Worm (Caenorhabditis elegans) whole organism, L4 larva: ENCODE results near the gene lro-1.
A peak's percentile ranks its signal among the peaks of the same experiment; 100 is the strongest.

Experiments used
- F10B5.3 ChIP-seq: sonication (generic microtip); optimal IDR thresholded peaks from 2 replicates; lab custom pipeline; 2016; ENCODE audit warnings: mild to moderate bottlenecking, missing genetic modification characterization, missing compliant biosample characterization
- F37D6.2 ChIP-seq: sonication (generic microtip); optimal IDR thresholded peaks from 2 replicates; lab custom pipeline; 2016; ENCODE audit warnings: mild to moderate bottlenecking, missing genetic modification characterization, missing compliant biosample characterization
- T20F7.1 ChIP-seq: fragments of 200-800 bp; sonication (Bioruptor generic); optimal IDR thresholded peaks from 2 replicates; lab custom pipeline; 2018; ENCODE audit warnings: mild to moderate bottlenecking, missing genetic modification characterization, missing compliant biosample characterization
- Y48G9A.11 ChIP-seq: fragments of 200-800 bp; sonication (Bioruptor generic); IDR thresholded peaks from 2 replicates; pipeline ENCODE4 v1.3.6; 2022; ENCODE audit warnings: missing genetic modification reagents, missing genetic modification characterization, missing compliant biosample characterization
- aha-1 ChIP-seq: fragments of 150-350 bp; peaks from one replicate; lab custom pipeline; 2014; ENCODE audit warnings: missing biosample characterization, missing genetic modification characterization
- ceh-20 ChIP-seq: fragments of 200-800 bp; sonication (Bioruptor generic); IDR thresholded peaks from 2 replicates; pipeline ENCODE4 v1.3.6; 2022; ENCODE audit warnings: missing genetic modification reagents, missing genetic modification characterization, missing compliant biosample characterization
- ceh-28 ChIP-seq: fragments of 150-350 bp; optimal IDR thresholded peaks from 2 replicates; lab custom pipeline; 2014; ENCODE audit warnings: missing biosample characterization, missing genetic modification reagents, missing genetic modification characterization
- ceh-62 ChIP-seq: sonication (generic microtip); optimal IDR thresholded peaks from 2 replicates; lab custom pipeline; 2017; ENCODE audit warnings: missing biosample characterization, missing genetic modification characterization
- ctbp-1 ChIP-seq: fragments of 200-800 bp; sonication (Bioruptor generic); IDR thresholded peaks from 2 replicates; pipeline ENCODE4 v1.3.6; 2022; ENCODE audit warnings: missing genetic modification reagents, missing genetic modification characterization, missing compliant biosample characterization
- daf-16 ChIP-seq, 3 experiments: sonication (generic microtip); optimal IDR thresholded peaks; 2 replicates each; lab custom pipeline; 2016 to 2017; ENCODE audit warnings: missing genetic modification characterization in 3 of 3, missing genetic modification reagents in 3 of 3, mild to moderate bottlenecking in 2 of 3, missing compliant biosample characterization in 2 of 3, missing biosample characterization in 1 of 3, moderate library complexity in 1 of 3
- daf-8 ChIP-seq: fragments of 200-800 bp; sonication (Bioruptor generic); IDR thresholded peaks from 2 replicates; pipeline ENCODE4 v1.3.6; 2022; ENCODE audit warnings: missing genetic modification characterization, missing compliant biosample characterization
- dmd-6 ChIP-seq: fragments of 200-800 bp; sonication (Bioruptor generic); IDR thresholded peaks from 2 replicates; pipeline ENCODE4 v1.3.6; 2022; ENCODE audit warnings: missing genetic modification reagents, missing genetic modification characterization, missing compliant biosample characterization
- dmd-8 ChIP-seq: fragments of 200-800 bp; sonication (Bioruptor generic); IDR thresholded peaks from 2 replicates; pipeline ENCODE4 v1.3.6; 2022; ENCODE audit warnings: missing genetic modification characterization, missing compliant biosample characterization
- dpl-1 ChIP-seq: fragments of 150-350 bp; optimal IDR thresholded peaks from 2 replicates; lab custom pipeline; 2014; ENCODE audit warnings: missing biosample characterization, missing genetic modification reagents, missing genetic modification characterization
- dve-1 ChIP-seq: sonication (generic microtip); optimal IDR thresholded peaks from 2 replicates; lab custom pipeline; 2017; ENCODE audit warnings: antibody characterized with exemption, mild to moderate bottlenecking, missing genetic modification characterization, missing compliant biosample characterization; ENCODE audit not compliant: insufficient read depth
- hif-1 ChIP-seq, 2 experiments: sonication (generic microtip); optimal IDR thresholded peaks; 2 replicates each; lab custom pipeline; 2016 to 2017; ENCODE audit warnings: missing compliant biosample characterization in 2 of 2, missing genetic modification characterization in 2 of 2, missing genetic modification reagents in 2 of 2, missing genotype in 2 of 2, mild to moderate bottlenecking in 1 of 2
- hlh-11 ChIP-seq: fragments of 200-800 bp; sonication (Bioruptor generic); optimal IDR thresholded peaks from 2 replicates; lab custom pipeline; 2018; ENCODE audit warnings: mild to moderate bottlenecking, missing genetic modification characterization, missing compliant biosample characterization
- hmg-1.1 ChIP-seq: fragments of 200-800 bp; sonication (Bioruptor generic); IDR thresholded peaks from 2 replicates; pipeline ENCODE4 v1.3.6; 2022; ENCODE audit warnings: missing genetic modification reagents, missing genetic modification characterization, missing compliant biosample characterization
- lin-15B ChIP-seq: fragments of 150-350 bp; sonication (generic microtip); optimal IDR thresholded peaks from 3 replicates; lab custom pipeline; 2014; ENCODE audit warnings: missing biosample characterization, missing genetic modification characterization
- lin-38 ChIP-seq: fragments of 200-800 bp; sonication (Bioruptor generic); IDR thresholded peaks from 2 replicates; pipeline ENCODE4 v1.3.6; 2022; ENCODE audit warnings: missing genetic modification reagents, missing genetic modification characterization, missing compliant biosample characterization
- lin-39 ChIP-seq: fragments of 150-350 bp; optimal IDR thresholded peaks from 2 replicates; lab custom pipeline; 2014; ENCODE audit warnings: missing biosample characterization, missing genetic modification reagents, missing genetic modification characterization
- lir-3 ChIP-seq: sonication (generic microtip); optimal IDR thresholded peaks from 2 replicates; lab custom pipeline; 2016; ENCODE audit warnings: mild to moderate bottlenecking, missing genetic modification characterization, missing compliant biosample characterization
- lsy-2 ChIP-seq, 2 experiments: fragments of 150-350 bp in 1 of 2; sonication (generic microtip) in 1 of 2; optimal IDR thresholded peaks; 2 replicates each; lab custom pipeline; 2014 to 2017; ENCODE audit warnings: missing biosample characterization in 2 of 2, missing genetic modification characterization in 2 of 2
- mdl-1 ChIP-seq, 2 experiments: fragments of 150-350 bp in 1 of 2; sonication (generic microtip) in 1 of 2; optimal IDR thresholded peaks; 2 replicates each; lab custom pipeline; 2014 to 2017; ENCODE audit warnings: missing biosample characterization in 2 of 2, missing genetic modification characterization in 2 of 2
- mdt-29 ChIP-seq: fragments of 200-800 bp; sonication (Bioruptor generic); IDR thresholded peaks from 2 replicates; pipeline ENCODE4 v1.3.6; 2022; ENCODE audit warnings: missing genetic modification reagents, missing genetic modification characterization, missing compliant biosample characterization
- mep-1 ChIP-seq: fragments of 150-350 bp; sonication (generic microtip); optimal IDR thresholded peaks from 3 replicates; lab custom pipeline; 2014; ENCODE audit warnings: missing biosample characterization, missing genetic modification characterization
- mxl-3 ChIP-seq: fragments of 200-800 bp; sonication (Bioruptor generic); optimal IDR thresholded peaks from 2 replicates; lab custom pipeline; 2018; ENCODE audit warnings: mild to moderate bottlenecking, missing genetic modification characterization, missing compliant biosample characterization
- nhr-102 ChIP-seq: sonication (generic microtip); optimal IDR thresholded peaks from 2 replicates; lab custom pipeline; 2016; ENCODE audit warnings: mild to moderate bottlenecking, missing genetic modification characterization, moderate library complexity, missing compliant biosample characterization
- nhr-11 ChIP-seq: fragments of 150-350 bp; optimal IDR thresholded peaks from 2 replicates; lab custom pipeline; 2014; ENCODE audit warnings: missing biosample characterization, missing genetic modification characterization
- nhr-111 ChIP-seq: fragments of 200-800 bp; sonication (Bioruptor generic); optimal IDR thresholded peaks from 2 replicates; lab custom pipeline; 2018; ENCODE audit warnings: mild to moderate bottlenecking, missing genetic modification characterization, missing compliant biosample characterization
- nhr-25 ChIP-seq: sonication (generic microtip); optimal IDR thresholded peaks from 2 replicates; lab custom pipeline; 2017; ENCODE audit warnings: missing genetic modification characterization, mild to moderate bottlenecking, missing compliant biosample characterization, antibody characterized with exemption, moderate library complexity, borderline replicate concordance; ENCODE audit not compliant: insufficient read depth
- nhr-41 ChIP-seq: fragments of 200-800 bp; sonication (Bioruptor generic); IDR thresholded peaks from 2 replicates; pipeline ENCODE4 v1.3.6; 2022; ENCODE audit warnings: missing genetic modification reagents, missing genetic modification characterization, missing compliant biosample characterization
- nhr-42 ChIP-seq: fragments of 200-800 bp; sonication (Bioruptor generic); IDR thresholded peaks from 2 replicates; pipeline ENCODE4 v1.3.6; 2022; ENCODE audit warnings: missing genetic modification characterization, missing compliant biosample characterization
- nhr-48 ChIP-seq: sonication (generic microtip); optimal IDR thresholded peaks from 2 replicates; lab custom pipeline; 2016; ENCODE audit warnings: mild to moderate bottlenecking, missing genetic modification characterization, missing compliant biosample characterization
- nhr-76 ChIP-seq: fragments of 150-350 bp; optimal IDR thresholded peaks from 2 replicates; lab custom pipeline; 2014; ENCODE audit warnings: missing biosample characterization, missing genetic modification characterization
- skn-1 ChIP-seq: fragments of 150-350 bp; optimal IDR thresholded peaks from 2 replicates; lab custom pipeline; 2014; ENCODE audit warnings: missing biosample characterization, missing genetic modification characterization
- spr-1 ChIP-seq: sonication (generic microtip); optimal IDR thresholded peaks from 2 replicates; lab custom pipeline; 2016; ENCODE audit warnings: mild to moderate bottlenecking, missing genetic modification characterization, missing compliant biosample characterization
- spr-3 ChIP-seq: fragments of 200-800 bp; sonication (Bioruptor generic); optimal IDR thresholded peaks from 2 replicates; lab custom pipeline; 2018; ENCODE audit warnings: mild to moderate bottlenecking, missing genetic modification characterization, missing compliant biosample characterization
- tra-1 ChIP-seq: fragments of 200-800 bp; sonication (Bioruptor generic); IDR thresholded peaks from 2 replicates; pipeline ENCODE4 v1.3.6; 2022; ENCODE audit warnings: missing genetic modification reagents, missing genetic modification characterization, missing compliant biosample characterization
- zag-1 ChIP-seq: fragments of 150-350 bp; optimal IDR thresholded peaks from 2 replicates; lab custom pipeline; 2014; ENCODE audit warnings: missing biosample characterization, missing genetic modification characterization
- zfp-2 ChIP-seq: sonication (generic microtip); optimal IDR thresholded peaks from 2 replicates; lab custom pipeline; 2016; ENCODE audit warnings: mild to moderate bottlenecking, missing genetic modification characterization, missing compliant biosample characterization
- ztf-7 ChIP-seq: fragments of 150-350 bp; optimal IDR thresholded peaks from 2 replicates; lab custom pipeline; 2014; ENCODE audit warnings: missing biosample characterization, missing genetic modification characterization

The lro-1 gene

DNA sequence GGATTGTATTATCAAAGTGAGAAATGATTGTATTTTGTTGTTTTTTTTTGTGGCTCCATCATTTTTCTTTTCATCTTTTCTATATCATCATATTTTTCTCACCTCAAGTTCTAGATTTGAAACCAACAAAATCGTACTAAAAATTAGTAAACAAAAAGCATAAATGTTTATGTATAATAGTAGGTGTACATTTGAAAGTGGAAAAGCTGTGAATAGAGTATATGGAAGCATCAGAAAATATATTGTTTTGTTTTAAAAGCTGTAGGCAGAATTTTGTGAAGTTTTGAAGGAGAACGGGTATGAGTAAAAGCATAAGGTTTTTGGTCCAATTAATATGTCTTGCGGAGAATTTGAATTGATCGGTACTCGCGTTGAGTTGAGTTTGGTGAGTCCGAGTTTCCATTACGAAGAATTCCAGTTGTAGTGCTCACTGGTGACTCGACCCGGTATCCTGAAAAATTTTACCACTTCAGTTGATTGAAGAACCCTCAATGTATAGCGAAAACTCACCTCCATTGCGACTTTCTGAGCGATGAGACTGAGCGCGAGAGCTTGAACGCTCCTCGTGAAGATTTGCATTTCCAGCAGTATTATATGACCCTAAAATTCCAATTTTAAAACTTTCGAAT is 38.8 kb upstream of the lro-1 start, which contains the start of gene C14F11.4:
Gene C14F11.4, minus strand, starts transcription at position 51 of the 629 bp plus-strand sequence.
- TF ChIP-seq ceh-62 (tag; lab: Kevin White, UChicago) (no peak), dmd-8 (no peak), lin-15B (tag; lab: Kevin White, UChicago) (no peak), hlh-11 (no peak), ztf-7 (tag; lab: Kevin White, UChicago) (no peak), spr-3 (no peak), zag-1 (tag; lab: Kevin White, UChicago) (no peak), ctbp-1 (GFP tag; lab: Robert Waterston, UW) (0 out of 2 replicates have a peak, but pooled peaks have one; percentile 12), nhr-76 (tag; lab: Kevin White, UChicago) (no peak), lin-39 (no peak), nhr-41 (GFP tag; lab: Robert Waterston, UW) (no peak), dve-1 (tag; lab: Kevin White, UChicago) (peak; percentile 27), nhr-102 (tag; lab: Kevin White, UChicago) (no peak), tra-1 (GFP tag; lab: Robert Waterston, UW) (no peak), dpl-1 (GFP tag; lab: Kevin White, UChicago) (no peak), Y48G9A.11 (GFP tag; lab: Robert Waterston, UW) (no peak), nhr-42 (GFP tag; lab: Robert Waterston, UW) (no peak), aha-1 (peak; percentile 71), lsy-2 (tag; optimal IDR thresholded peaks at IDR 0.05; lab: Kevin White, UChicago) (no peak), mdt-29 (no peak), T20F7.1 (peak; percentile 16), F10B5.3 (tag; lab: Kevin White, UChicago) (no peak), nhr-111 (no peak), nhr-48 (tag; lab: Kevin White, UChicago) (no peak), ceh-20 (GFP tag; lab: Robert Waterston, UW) (no peak)
- TF ChIP-seq, all 104 proteins: peak for 4

ce11 chrX:6235443-6235842 is 36.4 kb upstream of the lro-1 start, which contains the start of gene hsp-43:
hsp-43 (minus strand) TSS chrX:6235543.
- no peak for TF ChIP-seq lir-3
- TF ChIP-seq nhr-25, result peak; percentile 48

ce11 chrX:6238973-6239372 is 32.9 kb upstream of the lro-1 start, which contains the start of gene rml-3:
rml-3 (minus strand) TSS chrX:6239065.
- TF ChIP-seq dmd-6, result 0 out of 2 replicates have a peak, but pooled peaks have one; percentile 14
- no peak for TF ChIP-seq zfp-2
- TF ChIP-seq, all 104 proteins: peak for 1

DNA sequence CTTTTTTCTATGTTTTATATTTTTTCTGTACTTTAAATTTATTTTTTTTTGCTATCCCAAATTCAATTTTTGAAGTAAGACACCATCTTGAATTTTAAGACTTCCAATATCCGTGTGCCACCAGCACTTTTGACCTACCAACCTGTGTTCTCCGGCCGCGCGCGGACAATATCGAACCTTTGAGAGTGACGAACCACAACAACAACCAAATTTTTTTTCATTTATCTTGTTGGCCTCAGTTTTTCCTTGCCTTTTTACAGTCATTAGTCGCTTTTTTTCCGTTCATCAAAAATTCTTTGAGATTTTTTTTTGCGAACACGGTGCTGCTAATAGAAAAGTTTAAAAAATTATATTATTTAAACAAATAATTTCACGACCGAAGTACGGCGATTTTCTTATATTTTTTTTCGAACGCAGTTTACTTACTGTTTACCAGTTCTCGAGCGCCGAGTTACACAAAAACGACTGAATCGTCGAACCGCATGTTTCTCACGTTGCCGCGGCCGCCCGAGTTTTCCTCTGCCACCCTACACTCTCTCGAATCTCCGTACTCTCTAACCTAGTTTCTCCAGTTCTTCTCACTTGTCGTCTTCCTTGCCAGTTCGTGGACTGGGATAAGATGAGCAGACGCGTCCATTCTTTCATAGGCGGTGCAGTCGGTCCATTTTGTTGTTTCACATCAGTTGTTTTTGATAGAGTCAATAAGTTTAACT is 31.8 kb upstream of the lro-1 start:
- TF ChIP-seq aha-1 (peak; percentile 2), hif-1 (tag; optimal IDR thresholded peaks at IDR 0.05; lab: Kevin White, UChicago) (peak in 1 of 2 experiments; percentile 53), lin-38 (no peak), skn-1 (tag; lab: Kevin White, UChicago) (no peak), daf-8 (GFP tag; lab: Robert Waterston, UW) (no peak), dve-1 (tag; lab: Kevin White, UChicago) (no peak), mxl-3 (peak; percentile 96), nhr-11 (tag; lab: Kevin White, UChicago) (no peak), mdl-1 (tag; optimal IDR thresholded peaks at IDR 0.05; lab: Kevin White, UChicago) (peak in 1 of 2 experiments; percentile 56), lsy-2 (tag; optimal IDR thresholded peaks at IDR 0.05; lab: Kevin White, UChicago) (peak in 1 of 2 experiments; percentile 19), mep-1 (tag; lab: Kevin White, UChicago) (peak; percentile 3), dmd-6 (peak; percentile 6; the same call in 1 of the 2 replicates), daf-16 (GFP tag; optimal IDR thresholded peaks at IDR 0.05; lab: Kevin White, UChicago) (peak in 1 of 2 experiments; percentile 67), daf-16 (tag; optimal IDR thresholded peaks at IDR 0.05; lab: Kevin White, UChicago) (no peak), spr-1 (tag; lab: Kevin White, UChicago) (no peak), ceh-28 (tag; lab: Kevin White, UChicago) (no peak), hlh-11 (peak; percentile 51), hmg-1.1 (GFP tag; lab: Robert Waterston, UW) (peak; percentile 53; the same call in 1 of the 2 replicates), F37D6.2 (tag; lab: Kevin White, UChicago) (peak; percentile 10)
